Fruit fly (Drosophila melanogaster) S2 (cell line): ENCODE measurements around the gene CG9799.

Experiments
- CG8478 ChIP-seq: fragments of >200 bp; optimal IDR thresholded peaks from 2 replicates; lab custom pipeline; 2018
- CTCF ChIP-seq, 2 experiments: fragments of >200 bp; optimal IDR thresholded peaks; 2 replicates each; lab custom pipeline; 2018

- TF ChIP-seq CG8478 (lab: Kevin White, UChicago) = no peak
- no peak for TF ChIP-seq CTCF (optimal IDR thresholded peaks at IDR 0.05; lab: Kevin White, UChicago)
These were observed 12.6 kb upstream of the CG9799 start for dm6 chr3R:13400902-13401721.
